Fruit fly (Drosophila melanogaster) whole organism, embryonic: ENCODE measurements around the gene Eip63E.

Source experiments
- CG10543 ChIP-seq: fragments of 200-800 bp; sonication (Bioruptor generic); optimal IDR thresholded peaks from 3 replicates; lab custom pipeline; 2017; ENCODE audit warnings: missing biosample characterization, mild to moderate bottlenecking, missing genetic modification characterization, moderate library complexity
- CG12236 ChIP-seq: fragments of 200-800 bp; sonication (Bioruptor generic); optimal IDR thresholded peaks from 2 replicates; lab custom pipeline; 2016; ENCODE audit warnings: missing biosample characterization, missing genetic modification characterization
- CG12744 ChIP-seq: fragments of 200-800 bp; sonication (Bioruptor generic); optimal IDR thresholded peaks from 2 replicates; lab custom pipeline; 2016; ENCODE audit warnings: missing biosample characterization, missing genetic modification characterization
- CG13424 ChIP-seq: fragments of 200-800 bp; sonication (Bioruptor generic); optimal IDR thresholded peaks from 2 replicates; lab custom pipeline; 2019; ENCODE audit warnings: missing biosample characterization, mild to moderate bottlenecking, missing genetic modification characterization, moderate library complexity
- CG14050 ChIP-seq: fragments of 200-800 bp; sonication (Bioruptor generic); IDR thresholded peaks from 3 replicates; pipeline ENCODE4 v1.3.6; 2022; ENCODE audit warnings: missing biosample characterization, missing genetic modification characterization
- CG14441 ChIP-seq: fragments of 200-800 bp; sonication (Bioruptor generic); IDR thresholded peaks from 2 replicates; pipeline ENCODE4 v1.3.6; 2022; ENCODE audit warnings: missing biosample characterization, missing genetic modification characterization
- CG15073 ChIP-seq: fragments of 200-800 bp; sonication (Bioruptor generic); optimal IDR thresholded peaks from 2 replicates; lab custom pipeline; 2016; ENCODE audit warnings: missing biosample characterization, missing genetic modification characterization
- CG1792 ChIP-seq: fragments of 200-800 bp; sonication (Bioruptor generic); optimal IDR thresholded peaks from 2 replicates; lab custom pipeline; 2016; ENCODE audit warnings: missing biosample characterization, missing genetic modification characterization
- CG2116 ChIP-seq: fragments of 200-800 bp; sonication (Bioruptor generic); optimal IDR thresholded peaks from 3 replicates; lab custom pipeline; 2018; ENCODE audit warnings: missing biosample characterization, mild to moderate bottlenecking, missing genetic modification characterization
- CG2202 ChIP-seq: fragments of 200-800 bp; sonication (Bioruptor generic); optimal IDR thresholded peaks from 2 replicates; lab custom pipeline; 2018; ENCODE audit warnings: missing biosample characterization, mild to moderate bottlenecking, missing genetic modification characterization
- CG32532 ChIP-seq: fragments of 200-800 bp; sonication (Bioruptor generic); IDR thresholded peaks from 2 replicates; pipeline ENCODE4 v1.3.6; 2022; ENCODE audit warnings: missing biosample characterization, missing genetic modification characterization
- CG33557 ChIP-seq: fragments of 200-800 bp; sonication (Bioruptor generic); optimal IDR thresholded peaks from 2 replicates; lab custom pipeline; 2019; ENCODE audit warnings: missing biosample characterization, mild to moderate bottlenecking, missing genetic modification characterization, moderate library complexity
- CG3407 ChIP-seq: fragments of 200-800 bp; sonication (Bioruptor generic); optimal IDR thresholded peaks from 2 replicates; lab custom pipeline; 2018; ENCODE audit warnings: missing biosample characterization, mild to moderate bottlenecking, missing genetic modification characterization
- CG6683 ChIP-seq: fragments of 200-800 bp; sonication (Bioruptor generic); optimal IDR thresholded peaks from 2 replicates; lab custom pipeline; 2017; ENCODE audit warnings: missing biosample characterization, mild to moderate bottlenecking, missing genetic modification characterization, missing genetic modification reagents
- CG7372 ChIP-seq: fragments of 200-800 bp; sonication (Bioruptor generic); IDR thresholded peaks from 2 replicates; pipeline ENCODE4 v1.3.6; 2022; ENCODE audit warnings: missing biosample characterization, missing genetic modification characterization
- CG7556 ChIP-seq: fragments of 200-800 bp; sonication (Bioruptor generic); optimal IDR thresholded peaks from 2 replicates; lab custom pipeline; 2017; ENCODE audit warnings: missing biosample characterization, mild to moderate bottlenecking, missing genetic modification characterization
- CG8089 ChIP-seq: fragments of 200-800 bp; sonication (Bioruptor generic); optimal IDR thresholded peaks from 3 replicates; lab custom pipeline; 2016; ENCODE audit warnings: missing biosample characterization, missing genetic modification characterization
- CG8944 ChIP-seq: fragments of 200-800 bp; sonication (Bioruptor generic); optimal IDR thresholded peaks from 3 replicates; lab custom pipeline; 2016; ENCODE audit warnings: missing biosample characterization, missing genetic modification characterization
- CTCF ChIP-seq: fragments of 200-800 bp; sonication (Bioruptor generic); optimal IDR thresholded peaks from 2 replicates; lab custom pipeline; 2017; ENCODE audit warnings: missing biosample characterization, mild to moderate bottlenecking, missing genetic modification characterization, moderate library complexity
- Dip2 ChIP-seq: fragments of 200-800 bp; sonication (Bioruptor generic); IDR thresholded peaks from 2 replicates; pipeline ENCODE4 v1.3.6; 2022; ENCODE audit warnings: missing biosample characterization, missing genetic modification characterization
- Dip3 ChIP-seq: fragments of 200-800 bp; sonication (Bioruptor generic); optimal IDR thresholded peaks from 3 replicates; lab custom pipeline; 2016; ENCODE audit warnings: missing biosample characterization, missing genetic modification characterization
- Doc3 ChIP-seq: fragments of 200-800 bp; sonication (Bioruptor generic); IDR thresholded peaks from 3 replicates; pipeline ENCODE4 v1.3.6; 2022; ENCODE audit warnings: missing biosample characterization, missing genetic modification characterization; ENCODE audit not compliant: partially characterized antibody
- Ets65A ChIP-seq: fragments of 200-800 bp; sonication (Bioruptor generic); peaks from one replicate; lab custom pipeline; 2016; ENCODE audit warnings: missing biosample characterization, missing genetic modification characterization
- Fer3 ChIP-seq: fragments of 200-800 bp; sonication (Bioruptor generic); optimal IDR thresholded peaks from 2 replicates; lab custom pipeline; 2018; ENCODE audit warnings: missing biosample characterization, mild to moderate bottlenecking, missing genetic modification characterization, moderate library complexity
- GATAe ChIP-seq: fragments of 200-800 bp; sonication (Bioruptor generic); conservative IDR thresholded peaks from 2 replicates; pipeline ENCODE4 v1.3.6; 2022; ENCODE audit warnings: missing biosample characterization, missing genetic modification characterization
- H15 ChIP-seq: fragments of 200-800 bp; sonication (Bioruptor generic); IDR thresholded peaks from 3 replicates; pipeline ENCODE4 v1.3.6; 2022; ENCODE audit warnings: missing biosample characterization, missing genetic modification characterization
- H2.0 ChIP-seq: fragments of 200-800 bp; sonication (Bioruptor generic); IDR thresholded peaks from 2 replicates; pipeline ENCODE4 v1.3.6; 2022; ENCODE audit warnings: missing biosample characterization, missing genetic modification characterization
- HLH54F ChIP-seq: fragments of 200-800 bp; sonication (Bioruptor generic); optimal IDR thresholded peaks from 3 replicates; lab custom pipeline; 2016; ENCODE audit warnings: missing biosample characterization, missing genetic modification characterization
- Hmx ChIP-seq: fragments of 200-800 bp; sonication (Bioruptor generic); optimal IDR thresholded peaks from 2 replicates; lab custom pipeline; 2016; ENCODE audit warnings: missing biosample characterization, missing genetic modification characterization
- Hr3 ChIP-seq: fragments of 200-800 bp; sonication (Bioruptor generic); optimal IDR thresholded peaks from 3 replicates; lab custom pipeline; 2016; ENCODE audit warnings: missing biosample characterization, missing genetic modification characterization
- Med ChIP-seq: fragments of 200-800 bp; sonication (Bioruptor generic); peaks from one replicate; lab custom pipeline; 2016; ENCODE audit warnings: missing biosample characterization, missing genetic modification characterization, mild to moderate bottlenecking, inconsistent platforms, moderate library complexity
- Mrtf ChIP-seq: fragments of 200-800 bp; sonication (Bioruptor generic); IDR thresholded peaks from 3 replicates; pipeline ENCODE4 v1.3.6; 2022; ENCODE audit warnings: missing biosample characterization, missing genetic modification characterization
- NK7.1 ChIP-seq: fragments of 200-800 bp; sonication (Bioruptor generic); optimal IDR thresholded peaks from 3 replicates; lab custom pipeline; 2016; ENCODE audit warnings: missing biosample characterization, missing genetic modification characterization
- Opbp ChIP-seq: fragments of 200-800 bp; sonication (Bioruptor generic); IDR thresholded peaks from 3 replicates; pipeline ENCODE4 v1.3.6; 2022; ENCODE audit warnings: missing biosample characterization, missing genetic modification characterization; ENCODE audit not compliant: partially characterized antibody
- Poxn ChIP-seq: fragments of 200-800 bp; sonication (Bioruptor generic); IDR thresholded peaks from 2 replicates; pipeline ENCODE4 v1.3.6; 2022; ENCODE audit warnings: missing biosample characterization, missing genetic modification characterization
- Scr ChIP-seq: fragments of 200-800 bp; sonication (Bioruptor generic); IDR thresholded peaks from 2 replicates; pipeline ENCODE4 v1.3.6; 2022; ENCODE audit warnings: missing biosample characterization, missing genetic modification characterization; ENCODE audit not compliant: partially characterized antibody
- TFAM ChIP-seq: fragments of 200-800 bp; sonication (Bioruptor generic); optimal IDR thresholded peaks from 2 replicates; lab custom pipeline; 2017; ENCODE audit warnings: missing biosample characterization, missing genetic modification characterization, inconsistent platforms
- Taf1 ChIP-seq: fragments of 200-800 bp; sonication (Bioruptor generic); IDR thresholded peaks from 2 replicates; pipeline ENCODE4 v1.3.6; 2022; ENCODE audit warnings: missing biosample characterization, missing genetic modification characterization
- abd-A ChIP-seq: fragments of 200-800 bp; sonication (Bioruptor generic); optimal IDR thresholded peaks from 3 replicates; lab custom pipeline; 2019; ENCODE audit warnings: missing biosample characterization, mild to moderate bottlenecking, missing genetic modification characterization, moderate library complexity
- ap ChIP-seq: fragments of 200-800 bp; sonication (Bioruptor generic); IDR thresholded peaks from 2 replicates; pipeline ENCODE4 v1.3.6; 2022; ENCODE audit warnings: missing biosample characterization, missing genetic modification characterization
- btn ChIP-seq: fragments of 200-800 bp; sonication (Bioruptor generic); optimal IDR thresholded peaks from 2 replicates; lab custom pipeline; 2016; ENCODE audit warnings: missing biosample characterization, missing genetic modification characterization
- corto ChIP-seq: fragments of 200-800 bp; sonication (Bioruptor generic); optimal IDR thresholded peaks from 2 replicates; lab custom pipeline; 2016; ENCODE audit warnings: missing biosample characterization, mild to moderate bottlenecking, missing genetic modification characterization, moderate library complexity
- fd96Cb ChIP-seq: fragments of 200-800 bp; sonication (Bioruptor generic); optimal IDR thresholded peaks from 2 replicates; lab custom pipeline; 2018; ENCODE audit warnings: missing biosample characterization, mild to moderate bottlenecking, missing genetic modification characterization, moderate library complexity
- gcm2 ChIP-seq: fragments of 200-800 bp; sonication (Bioruptor generic); optimal IDR thresholded peaks from 2 replicates; lab custom pipeline; 2016; ENCODE audit warnings: missing biosample characterization, missing genetic modification characterization
- grau ChIP-seq: fragments of 200-800 bp; optimal IDR thresholded peaks from 3 replicates; lab custom pipeline; 2019; ENCODE audit warnings: missing biosample characterization, mild to moderate bottlenecking, missing genetic modification characterization, moderate library complexity
- gsb-n ChIP-seq: fragments of 200-800 bp; sonication (Bioruptor generic); optimal IDR thresholded peaks from 3 replicates; lab custom pipeline; 2018; ENCODE audit warnings: missing biosample characterization, mild to moderate bottlenecking, missing genetic modification characterization
- her ChIP-seq: fragments of 200-800 bp; sonication (Bioruptor generic); optimal IDR thresholded peaks from 2 replicates; lab custom pipeline; 2016; ENCODE audit warnings: missing biosample characterization, missing genetic modification characterization
- pho ChIP-seq: fragments of 200-800 bp; sonication (Bioruptor generic); optimal IDR thresholded peaks from 2 replicates; lab custom pipeline; 2016; ENCODE audit warnings: missing biosample characterization, missing genetic modification characterization
- pzg ChIP-seq: fragments of 200-800 bp; sonication (Bioruptor generic); optimal IDR thresholded peaks from 3 replicates; lab custom pipeline; 2018; ENCODE audit warnings: missing biosample characterization, mild to moderate bottlenecking, missing genetic modification characterization, moderate library complexity
- sima ChIP-seq: fragments of 200-800 bp; sonication (Bioruptor generic); optimal IDR thresholded peaks from 2 replicates; lab custom pipeline; 2016; ENCODE audit warnings: missing biosample characterization, missing genetic modification characterization
- sna ChIP-seq: fragments of 200-800 bp; sonication (Bioruptor generic); IDR thresholded peaks from 2 replicates; pipeline ENCODE4 v1.3.6; 2022; ENCODE audit warnings: missing biosample characterization, missing genetic modification characterization; ENCODE audit not compliant: partially characterized antibody
- tgo ChIP-seq: fragments of 200-800 bp; sonication (Bioruptor generic); IDR thresholded peaks from 3 replicates; pipeline ENCODE4 v1.3.6; 2022; ENCODE audit warnings: missing biosample characterization, missing genetic modification characterization
- trh ChIP-seq: fragments of 200-800 bp; sonication (Bioruptor generic); optimal IDR thresholded peaks from 2 replicates; lab custom pipeline; 2016; ENCODE audit warnings: missing biosample characterization, missing genetic modification characterization

Gene Eip63E

DNA sequence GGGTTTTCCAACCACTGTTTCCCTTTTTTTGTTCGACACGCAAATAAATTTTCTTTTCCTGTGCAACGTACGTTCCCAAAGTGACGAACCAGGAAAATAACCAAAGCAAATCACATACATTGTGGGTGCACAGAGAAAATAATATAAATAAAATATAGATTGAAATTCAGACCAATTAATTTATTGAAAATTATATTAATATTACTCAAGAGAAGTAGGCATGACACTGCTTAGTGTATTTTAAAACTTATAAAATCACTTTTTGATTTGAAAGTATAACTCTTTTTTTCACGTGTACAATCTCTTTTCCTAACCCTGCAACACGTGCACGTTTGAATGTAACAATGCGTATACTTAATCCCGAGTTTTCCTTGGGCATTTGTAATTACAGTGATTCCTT, 19.0 kb upstream of the Eip63E start (continued):
- TF ChIP-seq CG12236 (no peak), Doc3 (GFP tag; lab: Robert Waterston, UW) (no peak), Hmx (GFP tag; lab: Kevin White, UChicago) (no peak), gsb-n (tag; lab: Kevin White, UChicago) (no peak), CG13424 (peak; percentile 17), ap (no peak), CG10543 (GFP tag; lab: Kevin White, UChicago) (no peak), Dip2 (GFP tag; lab: Robert Waterston, UW) (no peak), pzg (GFP tag; lab: Kevin White, UChicago) (no peak), CG2116 (GFP tag; lab: Kevin White, UChicago) (no peak), CG15073 (GFP tag; lab: Kevin White, UChicago) (no peak), NK7.1 (GFP tag; lab: Kevin White, UChicago) (no peak), Hr3 (GFP tag; lab: Kevin White, UChicago) (no peak), Dip3 (GFP tag; lab: Kevin White, UChicago) (no peak), Med (GFP tag; lab: Kevin White, UChicago) (no peak), CG14441 (GFP tag; lab: Robert Waterston, UW) (0 out of 2 replicates have a peak, but pooled peaks have one; percentile 12), CG7372 (GFP tag; lab: Robert Waterston, UW) (no peak), btn (GFP tag; lab: Kevin White, UChicago) (no peak), gcm2 (GFP tag; lab: Kevin White, UChicago) (no peak), Mrtf (GFP tag; lab: Robert Waterston, UW) (no peak), sima (no peak), CG3407 (no peak), Taf1 (GFP tag; lab: Robert Waterston, UW) (no peak), CG14050 (GFP tag; lab: Robert Waterston, UW) (no peak), CG1792 (GFP tag; lab: Kevin White, UChicago) (no peak), grau (no peak), TFAM (GFP tag; lab: Kevin White, UChicago) (no peak), CG33557 (GFP tag; lab: Kevin White, UChicago) (no peak), abd-A (no peak), GATAe (GFP tag; lab: Robert Waterston, UW) (no peak), CG8944 (GFP tag; lab: Kevin White, UChicago) (no peak), CG6683 (GFP tag; lab: Kevin White, UChicago) (no peak), tgo (GFP tag; lab: Robert Waterston, UW) (0 out of 3 replicates have a peak, but pooled peaks have one; percentile 17), Opbp (no peak), fd96Cb (tag; lab: Kevin White, UChicago) (peak; percentile 14), Scr (no peak), trh (GFP tag; lab: Kevin White, UChicago) (no peak), CG12744 (GFP tag; lab: Kevin White, UChicago) (no peak), corto (no peak), CTCF (GFP tag; lab: Kevin White, UChicago) (no peak), pho (GFP tag; lab: Kevin White, UChicago) (no peak), sna (GFP tag; lab: Robert Waterston, UW) (no peak), CG8089 (GFP tag; lab: Kevin White, UChicago) (no peak), H15 (GFP tag; lab: Robert Waterston, UW) (no peak), Poxn (GFP tag; lab: Robert Waterston, UW) (no peak), HLH54F (GFP tag; lab: Kevin White, UChicago) (no peak), CG7556 (peak; percentile 28), Ets65A (GFP tag; lab: Kevin White, UChicago) (no peak), CG32532 (GFP tag; lab: Robert Waterston, UW) (peak; percentile 35; the same call in 1 of the 2 replicates), Fer3 (tag; lab: Kevin White, UChicago) (peak; percentile 4), her (GFP tag; lab: Kevin White, UChicago) (no peak), H2.0 (GFP tag; lab: Robert Waterston, UW) (peak; percentile 39; the same call in 1 of the 2 replicates), CG2202 (tag; lab: Kevin White, UChicago) (no peak)
